Worm (Caenorhabditis elegans): ENCODE measurements around the gene H04D03.6.
"Not testable (repeated sequence)": the region's sequence is repeated elsewhere in the genome, so short reads cannot be mapped to it uniquely, and the experiment has no call there.

H04D03.6 gene

DNA sequence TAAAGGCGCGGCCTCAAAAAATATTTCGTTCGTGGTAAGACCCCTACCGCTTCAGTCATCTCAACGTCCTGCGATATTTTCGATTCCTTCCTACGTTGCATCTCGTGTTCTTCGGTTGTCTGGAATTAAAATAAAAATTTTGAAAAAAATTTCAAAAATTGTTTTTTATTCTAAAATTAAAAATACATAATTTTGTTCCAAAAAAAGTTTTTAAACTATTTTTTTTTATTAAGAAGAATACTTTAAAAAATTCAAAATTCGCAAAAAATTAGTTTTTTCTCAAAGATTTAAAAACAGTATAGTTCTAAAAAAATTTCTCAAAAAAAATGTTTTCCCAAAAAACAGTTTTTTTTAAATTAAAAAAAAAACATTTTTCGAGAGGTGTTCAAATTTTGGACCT is at the start of gene H04D03.6:
H04D03.6 (minus strand) TSS at position 101 of the 400 bp plus-strand sequence.
- not testable (repeated sequence) for TF ChIP-seq elt-4 (tag; optimal IDR thresholded peaks at IDR 0.05); ceh-9 (tag; optimal IDR thresholded peaks at IDR 0.05); C38D4.7 (GFP tag; optimal IDR thresholded peaks at IDR 0.05)

DNA sequence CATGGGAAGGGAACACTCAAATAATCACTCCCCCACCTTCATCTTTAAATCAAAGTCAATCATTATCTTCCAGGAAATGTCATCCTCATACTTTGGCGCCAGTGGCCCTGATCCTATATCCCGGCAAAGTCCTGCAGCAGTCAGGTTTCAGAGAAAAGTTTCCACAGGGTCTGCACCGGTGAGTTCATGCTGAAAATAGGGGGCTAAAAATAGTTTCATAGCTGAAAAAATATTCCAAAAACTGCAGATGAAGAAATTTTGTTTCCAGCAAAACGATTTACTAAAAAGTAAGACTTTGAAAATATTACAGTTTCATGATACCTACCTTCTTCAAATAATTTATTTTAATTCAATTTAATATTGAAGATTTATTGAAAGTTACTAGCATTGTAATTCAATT is 49.4 kb upstream of the H04D03.6 start, which contains the start of gene ptr-25:
ptr-25 (plus strand) TSS at position 73 of the 400 bp plus-strand sequence.
- no peak for TF ChIP-seq rnt-1 (tag; optimal IDR thresholded peaks at IDR 0.05)
- TF ChIP-seq unc-55 (GFP tag; optimal IDR thresholded peaks at IDR 0.05): no peak
- TF ChIP-seq ceh-6 (GFP tag; optimal IDR thresholded peaks at IDR 0.05): no peak
- TF ChIP-seq hlh-6 (tag; optimal IDR thresholded peaks at IDR 0.05): no peak
- TF ChIP-seq K02D7.2 (tag; optimal IDR thresholded peaks at IDR 0.05): no peak
- TF ChIP-seq ceh-9 (tag; optimal IDR thresholded peaks at IDR 0.05): no peak

DNA sequence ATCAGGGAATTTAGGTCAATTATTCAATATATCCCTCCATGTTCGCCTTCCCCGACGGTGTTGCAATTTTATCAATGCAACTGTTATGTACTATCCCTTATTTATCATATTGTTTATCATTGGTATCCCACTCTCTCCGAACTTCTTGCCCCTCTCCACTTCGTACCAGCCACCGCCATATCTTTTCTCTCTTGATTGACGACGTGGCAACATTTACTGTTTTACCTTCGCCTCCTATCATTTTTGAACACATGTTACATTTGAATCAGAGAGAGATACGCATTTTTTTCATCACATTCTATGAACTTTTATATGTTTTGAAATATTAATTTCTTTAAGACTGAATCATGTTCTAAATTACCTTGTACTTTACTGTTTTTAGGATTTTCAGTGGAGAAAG is 47.8 kb upstream of the H04D03.6 start:
- TF ChIP-seq gmeb-2 (tag; optimal IDR thresholded peaks at IDR 0.05) (no peak), odd-2 (tag; optimal IDR thresholded peaks at IDR 0.05) (no peak), K02D7.2 (tag; optimal IDR thresholded peaks at IDR 0.05) (no peak), madf-2 (tag; optimal IDR thresholded peaks at IDR 0.05) (no peak), npax-4 (tag; optimal IDR thresholded peaks at IDR 0.05) (no peak), unc-3 (GFP tag; conservative IDR thresholded peaks at IDR 0.05) (no peak), unc-3 (tag; optimal IDR thresholded peaks at IDR 0.05) (no peak), C08G9.2 (tag; optimal IDR thresholded peaks at IDR 0.05) (no peak), mec-3 (tag; optimal IDR thresholded peaks at IDR 0.05; ENCODE audit: borderline replicate concordance) (no peak), ceh-31 (tag; optimal IDR thresholded peaks at IDR 0.05) (no peak), ahr-1 (tag; optimal IDR thresholded peaks at IDR 0.05) (no peak), pha-4 (tag; optimal IDR thresholded peaks at IDR 0.05) (no peak)

DNA sequence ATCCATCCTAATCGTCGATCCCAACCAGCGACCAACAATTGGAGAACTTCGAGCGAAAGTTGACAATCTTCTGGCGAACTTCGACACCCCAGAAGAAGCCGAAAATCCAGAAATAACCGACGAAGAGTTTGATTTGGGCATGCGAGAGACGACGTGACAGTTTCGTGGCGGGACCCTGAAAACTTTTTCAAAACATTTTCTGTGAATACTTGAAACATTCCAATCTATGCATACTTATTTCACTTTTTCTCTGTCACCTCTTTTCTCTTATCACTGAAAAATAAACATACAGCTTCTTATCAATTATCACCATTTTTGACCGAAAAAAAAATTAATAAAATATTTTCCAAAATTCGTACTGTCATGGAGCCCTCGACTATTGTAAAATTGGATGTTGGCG is 43.3 kb upstream of the H04D03.6 start, which contains the start of gene D2045.8:
D2045.8 (plus strand) TSS at position 301 of the 400 bp plus-strand sequence.
- no peak for TF ChIP-seq sox-2 (GFP tag; IDR thresholded peaks at IDR 0.05)
- TF ChIP-seq elt-2 (tag; optimal IDR thresholded peaks at IDR 0.05): peak; percentile 8

DNA sequence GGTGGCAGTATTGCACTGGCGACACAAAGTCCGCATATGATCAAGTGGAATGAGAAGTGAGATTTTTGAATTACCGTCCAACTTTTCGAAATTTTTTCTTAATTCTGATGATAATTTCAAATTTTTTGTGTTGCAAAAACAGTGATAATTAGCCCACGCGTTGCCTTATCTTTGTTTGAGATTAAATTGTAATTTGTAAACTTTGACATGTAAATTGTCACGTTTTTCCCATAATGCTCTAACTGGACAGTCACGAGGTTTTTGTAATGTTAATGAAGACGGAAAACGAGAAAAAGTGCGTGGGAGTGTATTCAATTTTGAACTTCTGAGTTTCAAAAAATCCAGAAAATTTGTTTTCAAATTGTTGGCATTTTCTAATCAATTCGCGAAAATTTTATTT is 42.8 kb upstream of the H04D03.6 start:
- no peak for TF ChIP-seq ceh-34 (tag; optimal IDR thresholded peaks at IDR 0.05)
- TF ChIP-seq nfya-1 (tag; optimal IDR thresholded peaks at IDR 0.05): no peak
- no peak for TF ChIP-seq ahr-1 (tag; optimal IDR thresholded peaks at IDR 0.05)
- TF ChIP-seq eyg-1 (tag; optimal IDR thresholded peaks at IDR 0.05): no peak
- no peak for TF ChIP-seq ceh-14 (tag; optimal IDR thresholded peaks at IDR 0.05)
- no peak for TF ChIP-seq ceh-30 (tag; optimal IDR thresholded peaks at IDR 0.05)
- TF ChIP-seq elt-4 (tag; optimal IDR thresholded peaks at IDR 0.05): no peak
- TF ChIP-seq zip-5 (tag; optimal IDR thresholded peaks at IDR 0.05): no peak
- TF ChIP-seq hlh-6 (tag; optimal IDR thresholded peaks at IDR 0.05): no peak
- no peak for TF ChIP-seq ceh-31 (tag; optimal IDR thresholded peaks at IDR 0.05)
- TF ChIP-seq dmd-4 (tag; optimal IDR thresholded peaks at IDR 0.05; ENCODE audit: borderline replicate concordance): no peak
- no peak for TF ChIP-seq ceh-18 (tag; optimal IDR thresholded peaks at IDR 0.05)
- TF ChIP-seq elt-2 (tag; optimal IDR thresholded peaks at IDR 0.05): no peak
- no peak for TF ChIP-seq T23F11.4 (GFP tag; optimal IDR thresholded peaks at IDR 0.05)
- no peak for TF ChIP-seq fkh-6 (tag; optimal IDR thresholded peaks at IDR 0.05)
- TF ChIP-seq ceh-24 (tag; optimal IDR thresholded peaks at IDR 0.05): no peak
- TF ChIP-seq ceh-22 (tag; optimal IDR thresholded peaks at IDR 0.05): no peak
- TF ChIP-seq ets-4 (tag; optimal IDR thresholded peaks at IDR 0.05): no peak
- TF ChIP-seq ztf-16 (tag; optimal IDR thresholded peaks at IDR 0.05): no peak

Data from whole organism, late embryonic.